Fruit fly (Drosophila melanogaster): ENCODE data around the gene CG14075.

CG14075 gene

dm6 chr3L:19024800-19025199 lies 40.0 kb downstream of the CG14075 start (continued):
- peak; percentile 95 for TF ChIP-seq Xrp1 (GFP tag; IDR thresholded peaks at IDR 0.05)
- TF ChIP-seq CG6254 (GFP tag; optimal IDR thresholded peaks at IDR 0.05) = peak; percentile 83
- TF ChIP-seq CG7786 (GFP tag; optimal IDR thresholded peaks at IDR 0.05) = peak; percentile 71
- TF ChIP-seq CG4707 (GFP tag; optimal IDR thresholded peaks at IDR 0.05) = peak; percentile 63
- no peak for TF ChIP-seq CG13287 (GFP tag; IDR thresholded peaks at IDR 0.05; ENCODE audit: partially characterized antibody)
- peak; percentile 34 for TF ChIP-seq pho (GFP tag; optimal IDR thresholded peaks at IDR 0.05)
- TF ChIP-seq CG11504 (tag; optimal IDR thresholded peaks at IDR 0.05) = peak; percentile 82
- TF ChIP-seq CG11695 (GFP tag; IDR thresholded peaks at IDR 0.05) = peak; percentile 83; the same call in 2 of the 3 replicates
- TF ChIP-seq ci (GFP tag; IDR thresholded peaks at IDR 0.05) = peak; percentile 92
- TF ChIP-seq CG13775 (GFP tag; optimal IDR thresholded peaks at IDR 0.05) = peak; percentile 67
- TF ChIP-seq amos (GFP tag; IDR thresholded peaks at IDR 0.05; ENCODE audit: partially characterized antibody) = no peak
- TF ChIP-seq vnd (GFP tag; IDR thresholded peaks at IDR 0.05; ENCODE audit: partially characterized antibody) = no peak
- TF ChIP-seq Asciz (GFP tag; optimal IDR thresholded peaks at IDR 0.05) = peak; percentile 80
- peak; percentile 34 for TF ChIP-seq Bteb2 (GFP tag; optimal IDR thresholded peaks at IDR 0.05)
- TF ChIP-seq CG11085 (GFP tag; IDR thresholded peaks at IDR 0.05) = no peak
- TF ChIP-seq CG12219 (GFP tag; optimal IDR thresholded peaks at IDR 0.05) = peak; percentile 77
- TF ChIP-seq Hr78 (GFP tag; optimal IDR thresholded peaks at IDR 0.05) = peak in 1 of 2 experiments; percentile 50
- peak; percentile 63 for TF ChIP-seq CG13624 (GFP tag; optimal IDR thresholded peaks at IDR 0.05)
- no peak for TF ChIP-seq Elba2 (GFP tag; optimal IDR thresholded peaks at IDR 0.05)
- TF ChIP-seq CG16863 (GFP tag; optimal IDR thresholded peaks at IDR 0.05) = peak; percentile 83
- TF ChIP-seq CG15601 (tag; optimal IDR thresholded peaks at IDR 0.05) = peak; percentile 83
- no peak for TF ChIP-seq nerfin-2 (GFP tag; IDR thresholded peaks at IDR 0.05; ENCODE audit: partially characterized antibody)
- TF ChIP-seq disco-r (GFP tag; optimal IDR thresholded peaks at IDR 0.05) = peak; percentile 2
- TF ChIP-seq Med (GFP tag) = peak; percentile 97
- peak; percentile 45 for TF ChIP-seq Deaf1 (tag; optimal IDR thresholded peaks at IDR 0.05)
- no peak for TF ChIP-seq aop (GFP tag; IDR thresholded peaks at IDR 0.05)
- TF ChIP-seq Hr39 (optimal IDR thresholded peaks at IDR 0.05) = no peak
- peak; percentile 38 for TF ChIP-seq Usf (GFP tag; optimal IDR thresholded peaks at IDR 0.05)
- no peak for TF ChIP-seq Dip2 (GFP tag; IDR thresholded peaks at IDR 0.05)
- TF ChIP-seq CG14710 (tag; optimal IDR thresholded peaks at IDR 0.05) = peak; percentile 55
- TF ChIP-seq ara (GFP tag; IDR thresholded peaks at IDR 0.05) = peak; percentile 92
- TF ChIP-seq shn (GFP tag; optimal IDR thresholded peaks at IDR 0.05) = peak; percentile 70
- TF ChIP-seq CG4854 (GFP tag; optimal IDR thresholded peaks at IDR 0.05) = no peak
- no peak for TF ChIP-seq CG16779 (GFP tag; IDR thresholded peaks at IDR 0.05)
- peak; percentile 38 for TF ChIP-seq nau (GFP tag; optimal IDR thresholded peaks at IDR 0.05)
- TF ChIP-seq ap (GFP tag; IDR thresholded peaks at IDR 0.05) = peak; percentile 79
- peak; percentile 73 for TF ChIP-seq trem (tag; optimal IDR thresholded peaks at IDR 0.05)
- no peak for TF ChIP-seq Trl (optimal IDR thresholded peaks at IDR 0.05)
- peak; percentile 42 for TF ChIP-seq Trl (GFP tag; optimal IDR thresholded peaks at IDR 0.05)
- TF ChIP-seq jumu (GFP tag; optimal IDR thresholded peaks at IDR 0.05) = peak; percentile 35
- no peak for TF ChIP-seq CG7963 (GFP tag; IDR thresholded peaks at IDR 0.05; ENCODE audit: partially characterized antibody)
- no peak for TF ChIP-seq pzg (GFP tag; optimal IDR thresholded peaks at IDR 0.05)
- peak; percentile 61 for TF ChIP-seq NK7.1 (GFP tag; optimal IDR thresholded peaks at IDR 0.05)
- TF ChIP-seq CG4328 (GFP tag; optimal IDR thresholded peaks at IDR 0.05) = peak; percentile 33
- peak; percentile 51 for TF ChIP-seq Sry-δ (GFP tag; optimal IDR thresholded peaks at IDR 0.05)
- TF ChIP-seq CG10654 (GFP tag; optimal IDR thresholded peaks at IDR 0.05) = peak; percentile 65
- peak; percentile 50 for TF ChIP-seq tup (GFP tag; optimal IDR thresholded peaks at IDR 0.05)
- TF ChIP-seq CG18764 (GFP tag; optimal IDR thresholded peaks at IDR 0.05) = peak; percentile 54
- peak; percentile 61 for TF ChIP-seq CG12659 (GFP tag; optimal IDR thresholded peaks at IDR 0.05)
- TF ChIP-seq CG14014 (GFP tag; IDR thresholded peaks at IDR 0.05) = 0 out of 2 replicates have a peak, but pooled peaks have one; percentile 32
- TF ChIP-seq Side (GFP tag; optimal IDR thresholded peaks at IDR 0.05) = peak; percentile 71
